Fruit fly (Drosophila melanogaster): ENCODE data around the gene CG13482.

- TF ChIP-seq sage (GFP tag; optimal IDR thresholded peaks at IDR 0.05): no peak
- TF ChIP-seq dl (GFP tag; optimal IDR thresholded peaks at IDR 0.05; ENCODE audit: insufficient read depth in 1 of 2, partially characterized antibody in 2 of 2): no peak
- no peak for TF ChIP-seq N (GFP tag; optimal IDR thresholded peaks at IDR 0.05)
- peak; percentile 30 for TF ChIP-seq h (GFP tag; optimal IDR thresholded peaks at IDR 0.05)
- no peak for TF ChIP-seq lola (GFP tag; optimal IDR thresholded peaks at IDR 0.05)
- no peak for TF ChIP-seq sv (GFP tag; optimal IDR thresholded peaks at IDR 0.05)
- TF ChIP-seq rgr (GFP tag; optimal IDR thresholded peaks at IDR 0.05): no peak
- TF ChIP-seq tai (GFP tag; optimal IDR thresholded peaks at IDR 0.05): no peak
- no peak for TF ChIP-seq dmrt93B (GFP tag; optimal IDR thresholded peaks at IDR 0.05)
Measured at dm6 chr3L:14321400-14321799, 7.7 kb upstream of the CG13482 start.

All from whole organism, wandering third instar larva.